Worm (Caenorhabditis elegans) whole organism, young adult: ENCODE data around the gene C29A12.6.

Experiments
- C06A6.2 ChIP-seq: fragments of 200-800 bp; sonication (Bioruptor generic); conservative IDR thresholded peaks from 2 replicates; pipeline ENCODE4 v1.3.6; 2022; ENCODE audit warnings: missing genetic modification characterization, missing compliant biosample characterization
- C17E4.6 ChIP-seq: fragments of 200-800 bp; sonication (Bioruptor generic); IDR thresholded peaks from 2 replicates; pipeline ENCODE4 v1.3.6; 2022; ENCODE audit warnings: missing genetic modification reagents, missing genetic modification characterization, missing compliant biosample characterization
- F10E7.11 ChIP-seq: sonication (generic microtip); optimal IDR thresholded peaks from 2 replicates; lab custom pipeline; 2017; ENCODE audit warnings: mild to moderate bottlenecking, missing genetic modification characterization, moderate library complexity, missing compliant biosample characterization
- F23B12.7 ChIP-seq: sonication (generic microtip); optimal IDR thresholded peaks from 2 replicates; lab custom pipeline; 2017; ENCODE audit warnings: missing genetic modification characterization, mild to moderate bottlenecking, missing compliant biosample characterization, antibody characterized with exemption, moderate library complexity; ENCODE audit not compliant: insufficient read depth
- F37B4.10 ChIP-seq: fragments of 200-800 bp; sonication (Bioruptor generic); IDR thresholded peaks from 2 replicates; pipeline ENCODE4 v1.3.6; 2022; ENCODE audit warnings: missing genetic modification characterization, missing compliant biosample characterization
- F55B11.4 ChIP-seq: sonication (generic microtip); optimal IDR thresholded peaks from 2 replicates; lab custom pipeline; 2016; ENCODE audit warnings: missing compliant biosample characterization, missing genetic modification characterization, borderline replicate concordance; ENCODE audit not compliant: insufficient read depth
- F57C9.4 ChIP-seq: sonication (generic microtip); optimal IDR thresholded peaks from 2 replicates; lab custom pipeline; 2017; ENCODE audit warnings: mild to moderate bottlenecking, missing genetic modification characterization, missing compliant biosample characterization
- K11D2.4 ChIP-seq: fragments of 200-800 bp; sonication (Bioruptor generic); IDR thresholded peaks from 2 replicates; pipeline ENCODE4 v1.3.6; 2022; ENCODE audit warnings: missing genetic modification reagents, missing genetic modification characterization, missing compliant biosample characterization
- T07F8.4 ChIP-seq: sonication (generic microtip); optimal IDR thresholded peaks from 2 replicates; lab custom pipeline; 2016; ENCODE audit warnings: mild to moderate bottlenecking, missing genetic modification characterization, moderate library complexity, missing compliant biosample characterization
- T26A5.8 ChIP-seq: sonication (generic microtip); optimal IDR thresholded peaks from 2 replicates; lab custom pipeline; 2016; ENCODE audit warnings: missing genetic modification characterization, missing compliant biosample characterization
- Y53F4B.3 ChIP-seq: fragments of 200-800 bp; sonication (Bioruptor generic); IDR thresholded peaks from 2 replicates; pipeline ENCODE4 v1.3.6; 2022; ENCODE audit warnings: missing genetic modification reagents, missing genetic modification characterization, missing compliant biosample characterization
- Y53G8AR.9 ChIP-seq: fragments of 200-800 bp; sonication (Bioruptor generic); conservative IDR thresholded peaks from 2 replicates; pipeline ENCODE4 v1.3.6; 2022; ENCODE audit warnings: missing genetic modification reagents, missing genetic modification characterization, missing compliant biosample characterization
- ZK185.1 ChIP-seq: sonication (generic microtip); optimal IDR thresholded peaks from 2 replicates; lab custom pipeline; 2016; ENCODE audit warnings: mild to moderate bottlenecking, missing genetic modification characterization, missing compliant biosample characterization; ENCODE audit not compliant: poor library complexity, severe bottlenecking
- aptf-3 ChIP-seq: fragments of 200-800 bp; sonication (Bioruptor generic); IDR thresholded peaks from 2 replicates; pipeline ENCODE4 v1.3.6; 2022; ENCODE audit warnings: missing genetic modification characterization, missing compliant biosample characterization
- attf-3 ChIP-seq: fragments of 200-800 bp; sonication (Bioruptor generic); conservative IDR thresholded peaks from 2 replicates; pipeline ENCODE4 v1.3.6; 2022; ENCODE audit warnings: missing genetic modification reagents, missing genetic modification characterization, missing compliant biosample characterization
- attf-6 ChIP-seq: fragments of 200-800 bp; sonication (Bioruptor generic); IDR thresholded peaks from 2 replicates; pipeline ENCODE4 v1.3.6; 2022; ENCODE audit warnings: missing genetic modification reagents, missing genetic modification characterization, missing compliant biosample characterization
- bed-1 ChIP-seq: fragments of 200-800 bp; sonication (Bioruptor generic); IDR thresholded peaks from 2 replicates; pipeline ENCODE4 v1.3.6; 2022; ENCODE audit warnings: missing genetic modification reagents, missing genetic modification characterization, missing compliant biosample characterization
- cebp-2 ChIP-seq: fragments of 200-800 bp; sonication (Bioruptor generic); IDR thresholded peaks from 2 replicates; pipeline ENCODE4 v1.3.6; 2022; ENCODE audit warnings: missing genetic modification characterization, missing compliant biosample characterization
- ceh-100 ChIP-seq: fragments of 200-800 bp; sonication (Bioruptor generic); IDR thresholded peaks from 2 replicates; pipeline ENCODE4 v1.3.6; 2022; ENCODE audit warnings: missing genetic modification reagents, missing genetic modification characterization, missing compliant biosample characterization
- ceh-79 ChIP-seq: sonication (generic microtip); optimal IDR thresholded peaks from 2 replicates; lab custom pipeline; 2017; ENCODE audit warnings: mild to moderate bottlenecking, missing genetic modification characterization, missing compliant biosample characterization
- chd-7 ChIP-seq: sonication (generic microtip); optimal IDR thresholded peaks from 2 replicates; lab custom pipeline; 2016; ENCODE audit warnings: mild to moderate bottlenecking, missing genetic modification characterization, moderate library complexity, missing compliant biosample characterization
- die-1 ChIP-seq: sonication (generic microtip); optimal IDR thresholded peaks from 2 replicates; lab custom pipeline; 2016; ENCODE audit warnings: missing genotype, mild to moderate bottlenecking, missing genetic modification characterization, missing compliant biosample characterization
- dpl-1 ChIP-seq: fragments of 150-350 bp; optimal IDR thresholded peaks from 2 replicates; lab custom pipeline; 2014; ENCODE audit warnings: missing biosample characterization, missing genetic modification reagents, missing genetic modification characterization
- egl-44 ChIP-seq: fragments of 200-800 bp; sonication (Bioruptor generic); IDR thresholded peaks from 2 replicates; pipeline ENCODE4 v1.3.6; 2022; ENCODE audit warnings: missing genetic modification reagents, missing genetic modification characterization, missing compliant biosample characterization
- egrh-3 ChIP-seq: fragments of 200-800 bp; sonication (Bioruptor generic); IDR thresholded peaks from 2 replicates; pipeline ENCODE4 v1.3.6; 2022; ENCODE audit warnings: missing genetic modification reagents, missing genetic modification characterization, missing compliant biosample characterization
- lag-1 ChIP-seq: fragments of 200-800 bp; sonication (Bioruptor generic); IDR thresholded peaks from 2 replicates; pipeline ENCODE4 v1.3.6; 2022; ENCODE audit warnings: missing genetic modification reagents, missing genetic modification characterization, missing compliant biosample characterization
- let-526 ChIP-seq: fragments of 200-800 bp; sonication (Bioruptor generic); IDR thresholded peaks from 2 replicates; pipeline ENCODE4 v1.3.6; 2022; ENCODE audit warnings: missing genetic modification reagents, missing genetic modification characterization, missing compliant biosample characterization
- let-607 ChIP-seq, 2 experiments: fragments of 200-800 bp in 1 of 2; sonication (Bioruptor generic) in 1 of 2; sonication (generic microtip) in 1 of 2; optimal IDR thresholded peaks; 2 replicates each; lab custom pipeline; 2016 to 2018; ENCODE audit warnings: mild to moderate bottlenecking in 2 of 2, missing compliant biosample characterization in 2 of 2, missing genetic modification characterization in 2 of 2, moderate library complexity in 2 of 2, missing genotype in 1 of 2
- lin-26 ChIP-seq: fragments of 200-800 bp; sonication (Bioruptor generic); IDR thresholded peaks from 2 replicates; pipeline ENCODE4 v1.3.6; 2022; ENCODE audit warnings: missing genetic modification reagents, missing genetic modification characterization, missing compliant biosample characterization
- lin-54 ChIP-seq: fragments of 200-800 bp; sonication (Bioruptor generic); optimal IDR thresholded peaks from 2 replicates; lab custom pipeline; 2018; ENCODE audit warnings: mild to moderate bottlenecking, missing genetic modification characterization, missing compliant biosample characterization
- madf-10 ChIP-seq: sonication (generic microtip); optimal IDR thresholded peaks from 2 replicates; lab custom pipeline; 2016; ENCODE audit warnings: mild to moderate bottlenecking, missing genetic modification characterization, missing compliant biosample characterization
- madf-3 ChIP-seq: fragments of 200-800 bp; sonication (Bioruptor generic); IDR thresholded peaks from 2 replicates; pipeline ENCODE4 v1.3.6; 2022; ENCODE audit warnings: missing genetic modification reagents, missing genetic modification characterization, missing compliant biosample characterization
- madf-6 ChIP-seq: fragments of 200-800 bp; sonication (Bioruptor generic); IDR thresholded peaks from 2 replicates; pipeline ENCODE4 v1.3.6; 2022; ENCODE audit warnings: missing genetic modification reagents, missing genetic modification characterization, missing compliant biosample characterization
- mcd-1 ChIP-seq: fragments of 200-800 bp; sonication (Bioruptor generic); IDR thresholded peaks from 2 replicates; pipeline ENCODE4 v1.3.6; 2022; ENCODE audit warnings: missing genetic modification reagents, missing genetic modification characterization, missing compliant biosample characterization
- mes-4 ChIP-seq: sonication (generic microtip); optimal IDR thresholded peaks from 2 replicates; lab custom pipeline; 2016; ENCODE audit warnings: missing genotype, missing genetic modification characterization, missing compliant biosample characterization
- nhr-179 ChIP-seq: sonication (generic microtip); optimal IDR thresholded peaks from 2 replicates; lab custom pipeline; 2016; ENCODE audit warnings: mild to moderate bottlenecking, missing genetic modification characterization, missing compliant biosample characterization
- nhr-27 ChIP-seq: fragments of 200-800 bp; sonication (Bioruptor generic); optimal IDR thresholded peaks from 2 replicates; lab custom pipeline; 2018; ENCODE audit warnings: mild to moderate bottlenecking, missing genetic modification characterization, moderate library complexity, missing compliant biosample characterization
- rcor-1 ChIP-seq: fragments of 200-800 bp; sonication (Bioruptor generic); IDR thresholded peaks from 2 replicates; pipeline ENCODE4 v1.3.6; 2022; ENCODE audit warnings: missing genetic modification reagents, missing genetic modification characterization, missing compliant biosample characterization
- snpc-3.4 ChIP-seq: sonication (generic microtip); optimal IDR thresholded peaks from 2 replicates; lab custom pipeline; 2017; ENCODE audit warnings: missing genetic modification characterization, mild to moderate bottlenecking, missing compliant biosample characterization, antibody characterized with exemption, moderate library complexity, missing genotype, missing genetic modification reagents
- xnd-1 ChIP-seq: sonication (generic microtip); optimal IDR thresholded peaks from 2 replicates; lab custom pipeline; 2016; ENCODE audit warnings: missing genotype, missing genetic modification reagents, missing genetic modification characterization, missing compliant biosample characterization
- zfh-2 ChIP-seq: fragments of 200-800 bp; sonication (Bioruptor generic); conservative IDR thresholded peaks from 2 replicates; pipeline ENCODE4 v1.3.6; 2022; ENCODE audit warnings: missing genetic modification reagents, missing genetic modification characterization, missing compliant biosample characterization
- ztf-18 ChIP-seq: sonication (generic microtip); optimal IDR thresholded peaks from 2 replicates; lab custom pipeline; 2016; ENCODE audit warnings: missing genotype, mild to moderate bottlenecking, missing genetic modification characterization, missing compliant biosample characterization
- ztf-26 ChIP-seq: sonication (generic microtip); optimal IDR thresholded peaks from 2 replicates; lab custom pipeline; 2017; ENCODE audit warnings: missing genetic modification characterization, missing compliant biosample characterization

C29A12.6 gene

ce11 chrV:10813425-10814156 is 33.4 kb upstream of the C29A12.6 start, which contains the start of the genes C29A12.1 and lig-1 (continued):
- TF ChIP-seq F23B12.7 (peak; percentile 27), ztf-18 (tag; lab: Kevin White, UChicago) (peak; percentile 26), F10E7.11 (tag; lab: Kevin White, UChicago) (no peak), mes-4 (tag; lab: Kevin White, UChicago) (no peak), mcd-1 (GFP tag; lab: Robert Waterston, UW) (peak; percentile 68), nhr-179 (tag; lab: Kevin White, UChicago) (no peak), die-1 (tag; lab: Kevin White, UChicago) (no peak), C17E4.6 (GFP tag; lab: Robert Waterston, UW) (no peak), ceh-100 (GFP tag; lab: Robert Waterston, UW) (0 out of 2 replicates have a peak, but pooled peaks have one; percentile 35), ceh-79 (tag; lab: Kevin White, UChicago) (no peak), ztf-26 (tag; lab: Kevin White, UChicago) (no peak), let-526 (GFP tag; lab: Robert Waterston, UW) (no peak), let-607 (tag; optimal IDR thresholded peaks at IDR 0.05; lab: Kevin White, UChicago) (no peak), xnd-1 (peak; percentile 54), F37B4.10 (GFP tag; lab: Robert Waterston, UW) (no peak), cebp-2 (GFP tag; lab: Robert Waterston, UW) (no peak), Y53F4B.3 (GFP tag; lab: Robert Waterston, UW) (no peak), F57C9.4 (no peak), K11D2.4 (GFP tag; lab: Robert Waterston, UW) (no peak), snpc-3.4 (tag; lab: Kevin White, UChicago) (no peak), attf-6 (no peak), madf-3 (peak; percentile 83), egrh-3 (GFP tag; lab: Robert Waterston, UW) (no peak), lin-54 (GFP tag; lab: Kevin White, UChicago) (peak; percentile 55), Y53G8AR.9 (no peak), aptf-3 (GFP tag; lab: Robert Waterston, UW) (no peak), lin-26 (0 out of 2 replicates have a peak, but pooled peaks have one; percentile 18), dpl-1 (peak; percentile 30), bed-1 (GFP tag; lab: Robert Waterston, UW) (no peak), attf-3 (GFP tag; lab: Robert Waterston, UW) (no peak), C06A6.2 (GFP tag; lab: Robert Waterston, UW) (no peak), nhr-27 (tag; lab: Kevin White, UChicago) (no peak), lag-1 (GFP tag; lab: Robert Waterston, UW) (no peak), rcor-1 (peak; percentile 45; the same call in 1 of the 2 replicates), T07F8.4 (tag; lab: Kevin White, UChicago) (no peak), zfh-2 (GFP tag; lab: Robert Waterston, UW) (no peak), madf-6 (GFP tag; lab: Robert Waterston, UW) (peak; percentile 83), F55B11.4 (no peak), chd-7 (no peak), egl-44 (GFP tag; lab: Robert Waterston, UW) (no peak), T26A5.8 (no peak), ZK185.1 (tag; lab: Kevin White, UChicago) (no peak), madf-10 (tag; lab: Kevin White, UChicago) (no peak)
